Fruit fly (Drosophila melanogaster): ENCODE data around the gene CG33093.

CG33093 gene

DNA sequence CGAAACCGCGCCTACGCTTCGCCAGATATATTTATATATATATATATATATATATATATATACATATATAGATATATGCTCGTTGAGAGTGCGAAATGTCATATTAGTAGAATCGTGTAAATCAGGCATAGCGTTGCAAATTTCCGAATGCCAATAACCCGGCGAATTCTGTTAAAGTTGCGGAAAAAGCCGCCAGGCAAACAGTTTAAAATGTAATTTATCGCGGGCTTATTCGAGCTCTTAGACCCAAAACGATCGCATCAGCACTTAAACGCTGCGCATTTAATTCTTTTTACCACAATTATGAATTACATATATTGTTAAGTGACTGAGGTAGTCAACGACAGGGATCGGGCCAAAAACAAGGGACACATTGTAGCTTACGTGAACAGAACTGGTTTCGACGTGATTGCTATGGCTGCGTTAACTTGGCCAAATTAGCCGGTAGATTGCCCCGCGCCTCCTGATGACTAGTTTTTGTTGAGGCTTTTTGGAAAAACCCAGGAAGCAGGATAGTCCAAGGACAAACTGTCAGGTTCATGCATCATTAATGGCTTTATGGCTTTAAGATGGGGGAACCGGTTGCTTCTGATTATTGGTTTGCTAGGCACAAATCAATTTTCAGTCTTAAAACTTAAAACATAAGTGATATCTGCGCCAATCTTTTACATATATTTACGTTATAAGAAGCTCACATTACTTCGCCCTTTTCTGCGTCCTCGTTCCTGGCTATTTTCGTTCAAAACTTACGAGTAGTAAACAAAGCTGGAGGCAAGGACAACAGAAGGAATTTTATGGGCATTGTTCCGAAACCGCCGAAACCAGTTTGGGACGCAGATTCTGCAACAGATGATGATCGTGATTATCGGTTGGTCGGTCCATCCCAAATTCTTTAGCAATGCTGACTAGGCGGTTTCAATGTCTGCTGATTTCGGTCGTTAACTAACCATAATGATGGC, 2.5 kb upstream of the CG33093 start:
- no peak for TF ChIP-seq Dll (optimal IDR thresholded peaks at IDR 0.05)
- TF ChIP-seq CG8478 (optimal IDR thresholded peaks at IDR 0.05), result no peak
- TF ChIP-seq EcR (GFP tag; optimal IDR thresholded peaks at IDR 0.05), result no peak
- no peak for TF ChIP-seq pan (optimal IDR thresholded peaks at IDR 0.05)
- no peak for TF ChIP-seq usp (GFP tag; optimal IDR thresholded peaks at IDR 0.05)
- TF ChIP-seq psq (optimal IDR thresholded peaks at IDR 0.05), result no peak

DNA sequence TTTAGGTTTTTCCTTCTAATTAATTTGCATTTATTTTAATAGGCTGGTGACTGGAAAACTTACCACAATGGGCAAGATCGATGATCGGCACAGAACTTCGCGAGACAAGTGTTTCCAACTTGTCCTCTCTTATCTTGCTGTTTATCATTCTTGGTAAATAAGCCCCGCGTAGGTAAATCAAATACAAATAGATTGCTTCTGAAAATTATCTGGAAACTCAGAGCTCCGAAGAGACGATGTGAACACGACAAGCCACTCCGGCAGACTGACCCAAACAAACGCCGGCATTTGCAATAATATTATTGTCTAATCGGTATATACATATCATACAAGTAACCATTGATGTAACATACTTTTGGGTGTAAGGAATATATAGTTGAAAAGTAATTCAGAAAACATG, 1.4 kb downstream of the CG33093 start, which contains the start of gene CG33099:
Gene CG33099, minus strand, starts transcription at position 268 of the 400 bp plus-strand sequence.
- TF ChIP-seq usp (GFP tag; optimal IDR thresholded peaks at IDR 0.05) (no peak), pan (optimal IDR thresholded peaks at IDR 0.05) (no peak), CG8478 (optimal IDR thresholded peaks at IDR 0.05) (no peak)

DNA sequence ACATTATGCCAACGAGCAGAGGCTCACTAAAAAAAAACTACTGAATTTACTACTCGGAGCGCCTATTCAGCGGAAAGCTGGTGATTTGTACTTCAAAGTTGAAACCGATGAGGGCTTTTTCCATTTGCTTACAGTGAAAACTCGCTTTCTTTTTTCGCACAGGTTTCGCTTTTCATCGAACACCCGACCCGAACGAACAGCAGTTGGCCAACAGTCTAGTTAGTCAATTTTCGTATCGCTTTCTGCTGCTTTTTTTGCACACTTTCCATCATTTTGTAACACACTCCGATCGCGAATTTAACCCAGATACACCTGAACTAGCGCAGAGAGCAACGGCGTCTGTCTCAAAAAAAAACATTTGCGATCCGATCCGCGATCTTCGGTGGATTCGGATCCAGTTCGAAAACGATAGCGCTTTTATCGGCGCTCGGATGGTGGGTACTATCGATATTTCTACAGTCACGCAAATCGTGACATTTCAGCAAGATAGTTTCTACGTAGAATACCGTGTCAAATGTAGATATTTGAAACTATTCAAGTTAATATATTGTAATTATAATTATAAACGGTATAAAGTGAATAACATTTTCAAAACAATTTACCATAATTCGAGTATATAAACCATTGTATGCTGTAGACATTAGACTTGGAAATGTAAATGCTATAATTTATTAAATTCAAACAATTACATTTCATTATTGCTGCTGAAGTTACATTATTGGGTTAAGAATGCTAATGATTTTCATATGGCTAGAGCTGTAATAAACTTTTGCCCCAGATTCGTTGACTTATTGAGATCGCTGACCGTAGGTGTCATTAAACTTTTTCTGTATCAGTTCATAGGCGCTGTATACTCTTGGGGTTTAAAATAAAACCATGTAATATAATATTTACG, 3.2 kb downstream of the CG33093 start, which contains the start of gene CG5346:
Gene CG5346, minus strand, starts transcription at position 400 of the 895 bp plus-strand sequence.
- TF ChIP-seq psq (optimal IDR thresholded peaks at IDR 0.05), result no peak
- no peak for TF ChIP-seq EcR (GFP tag; optimal IDR thresholded peaks at IDR 0.05)
- no peak for TF ChIP-seq CG8478 (optimal IDR thresholded peaks at IDR 0.05)
- no peak for TF ChIP-seq pan (optimal IDR thresholded peaks at IDR 0.05)
- TF ChIP-seq Dll (optimal IDR thresholded peaks at IDR 0.05), result no peak
- TF ChIP-seq usp (GFP tag; optimal IDR thresholded peaks at IDR 0.05), result no peak

DNA sequence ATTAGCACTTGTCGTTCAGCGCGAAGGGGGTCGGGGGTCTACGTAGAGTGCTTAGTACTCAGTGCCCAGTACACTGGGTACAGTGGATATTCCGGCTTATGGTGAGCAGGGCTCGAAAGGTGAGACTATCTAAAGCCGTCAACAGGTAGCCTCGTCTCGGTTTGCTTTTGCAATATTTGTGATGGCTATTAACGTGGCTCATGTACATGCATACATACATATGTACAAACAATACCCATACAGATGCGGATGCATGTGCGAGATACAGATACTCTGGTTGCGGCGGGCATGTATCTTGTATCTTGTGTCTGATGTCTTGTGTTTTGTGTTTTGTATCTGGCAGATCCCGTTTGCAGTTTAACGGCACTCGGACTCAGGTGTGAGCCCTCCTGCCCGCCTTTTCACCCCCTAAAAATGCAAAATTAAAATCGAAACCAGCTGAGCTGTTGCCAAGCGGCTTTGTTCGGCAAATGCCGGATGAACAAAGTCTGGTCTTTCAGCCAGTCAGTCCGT, 4.0 kb downstream of the CG33093 start:
- no peak for TF ChIP-seq CG8478 (optimal IDR thresholded peaks at IDR 0.05)
- no peak for TF ChIP-seq pan (optimal IDR thresholded peaks at IDR 0.05)
- no peak for TF ChIP-seq usp (GFP tag; optimal IDR thresholded peaks at IDR 0.05)
- TF ChIP-seq psq (optimal IDR thresholded peaks at IDR 0.05), result no peak
- TF ChIP-seq Dll (optimal IDR thresholded peaks at IDR 0.05), result no peak
- TF ChIP-seq EcR (GFP tag; optimal IDR thresholded peaks at IDR 0.05), result no peak

DNA sequence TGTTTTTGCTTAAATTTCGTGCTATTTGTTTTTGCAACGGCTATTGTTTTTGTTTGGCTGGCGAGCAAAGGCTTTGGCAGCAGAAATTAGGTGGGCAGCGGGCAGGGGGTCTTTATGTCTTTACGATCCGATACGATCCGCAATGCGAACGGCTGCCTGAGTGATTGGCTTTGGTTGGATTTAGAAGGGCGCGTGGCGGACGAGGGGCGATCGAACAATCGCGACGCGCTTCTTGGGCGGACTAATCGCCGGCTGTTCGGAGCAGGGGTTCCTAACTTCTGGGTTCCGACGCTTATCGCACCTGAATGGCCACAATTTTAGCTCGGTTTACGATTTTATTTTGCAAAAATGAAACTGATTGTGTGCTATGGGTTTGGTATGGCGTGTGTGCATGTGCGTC, 4.5 kb downstream of the CG33093 start:
- no peak for TF ChIP-seq EcR (GFP tag; optimal IDR thresholded peaks at IDR 0.05)

DNA sequence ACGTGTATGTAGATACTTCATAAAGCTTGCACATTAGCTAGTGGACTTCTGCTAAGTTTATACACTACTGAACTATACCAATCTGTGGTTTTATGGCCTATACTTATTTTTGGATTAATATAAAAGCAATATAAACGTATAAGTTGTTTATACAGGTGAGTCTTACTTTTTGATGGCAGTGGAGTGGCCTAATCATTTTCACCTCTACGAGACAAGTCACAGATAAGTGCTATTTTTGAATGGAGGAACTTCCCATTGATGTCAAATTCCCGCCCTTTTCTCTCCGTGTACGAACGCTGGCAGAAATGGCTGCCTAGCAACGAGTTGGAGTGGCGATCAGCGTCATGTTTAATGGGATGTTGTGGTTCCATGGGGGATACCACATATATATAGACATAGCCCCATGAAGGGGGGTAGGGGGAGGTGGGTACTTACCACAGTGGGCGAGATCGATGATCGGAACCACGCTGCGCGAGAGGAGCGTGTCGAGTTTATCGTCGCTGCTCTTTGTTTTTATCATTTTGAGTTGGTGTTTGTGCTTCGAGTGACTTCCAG, 5.3 kb downstream of the CG33093 start:
- no peak for TF ChIP-seq CG8478 (optimal IDR thresholded peaks at IDR 0.05)
- TF ChIP-seq EcR (GFP tag; optimal IDR thresholded peaks at IDR 0.05), result peak in 1 of 2 experiments; percentile 73

DNA sequence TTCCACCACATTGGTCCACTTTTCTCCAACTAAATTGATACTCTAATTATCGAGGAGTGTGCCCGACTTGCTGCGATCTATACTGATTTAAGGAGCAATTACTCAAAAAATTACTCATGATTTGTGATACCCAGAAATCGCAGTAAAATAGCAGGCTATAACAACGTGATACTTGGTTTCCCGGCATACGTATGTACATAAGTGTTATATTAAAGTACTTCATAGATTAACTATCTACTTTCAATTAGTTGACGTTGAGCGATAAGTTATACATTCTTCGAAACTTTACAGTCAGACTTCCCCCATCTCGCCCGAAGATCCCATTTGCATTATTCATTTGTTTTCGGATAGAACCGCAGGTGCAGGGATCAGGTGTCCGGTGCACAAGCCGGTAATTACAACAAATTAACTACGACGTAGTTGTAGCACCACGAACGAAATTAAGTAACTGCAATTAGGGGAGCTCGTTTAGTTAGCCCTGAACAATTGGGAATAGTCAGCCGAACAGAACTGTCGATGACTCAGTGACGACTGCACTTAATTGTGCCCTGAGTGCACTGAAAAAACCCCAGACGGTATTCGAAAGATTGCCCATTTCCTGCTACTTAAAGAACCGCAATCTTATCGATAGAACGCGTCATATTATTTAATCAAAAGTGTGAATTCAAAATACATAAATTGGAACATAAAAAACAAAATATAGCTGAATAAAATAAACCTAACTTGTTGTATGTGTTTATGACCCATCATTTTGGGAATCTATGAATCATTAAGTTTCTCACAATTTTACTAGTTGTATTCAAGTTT, 6.0 kb downstream of the CG33093 start:
- TF ChIP-seq Dll (optimal IDR thresholded peaks at IDR 0.05) (no peak), CG8478 (optimal IDR thresholded peaks at IDR 0.05) (no peak), pan (optimal IDR thresholded peaks at IDR 0.05) (no peak), usp (GFP tag; optimal IDR thresholded peaks at IDR 0.05) (no peak), EcR (GFP tag; optimal IDR thresholded peaks at IDR 0.05) (no peak), psq (optimal IDR thresholded peaks at IDR 0.05) (no peak)

DNA sequence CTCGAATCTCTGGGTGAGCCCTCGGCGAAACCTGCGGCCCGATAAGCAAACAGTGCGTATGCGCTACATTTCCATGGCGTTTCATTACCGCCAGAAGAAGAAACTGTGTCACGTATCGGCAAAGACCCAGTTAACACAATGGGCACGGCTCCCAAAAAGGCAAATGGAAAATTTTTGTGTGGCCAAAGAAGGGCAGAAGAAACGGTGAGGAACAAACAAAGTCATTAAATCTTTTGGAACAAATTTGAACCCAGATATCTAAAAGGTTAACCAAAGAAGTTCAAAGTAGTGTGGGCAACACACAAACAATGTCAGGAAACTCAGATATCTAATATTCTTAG, 6.7 kb downstream of the CG33093 start:
- TF ChIP-seq psq (optimal IDR thresholded peaks at IDR 0.05) (no peak), CG8478 (optimal IDR thresholded peaks at IDR 0.05) (no peak), Dll (optimal IDR thresholded peaks at IDR 0.05) (no peak), pan (optimal IDR thresholded peaks at IDR 0.05) (no peak), usp (GFP tag; optimal IDR thresholded peaks at IDR 0.05) (no peak), EcR (GFP tag; optimal IDR thresholded peaks at IDR 0.05) (no peak)

DNA sequence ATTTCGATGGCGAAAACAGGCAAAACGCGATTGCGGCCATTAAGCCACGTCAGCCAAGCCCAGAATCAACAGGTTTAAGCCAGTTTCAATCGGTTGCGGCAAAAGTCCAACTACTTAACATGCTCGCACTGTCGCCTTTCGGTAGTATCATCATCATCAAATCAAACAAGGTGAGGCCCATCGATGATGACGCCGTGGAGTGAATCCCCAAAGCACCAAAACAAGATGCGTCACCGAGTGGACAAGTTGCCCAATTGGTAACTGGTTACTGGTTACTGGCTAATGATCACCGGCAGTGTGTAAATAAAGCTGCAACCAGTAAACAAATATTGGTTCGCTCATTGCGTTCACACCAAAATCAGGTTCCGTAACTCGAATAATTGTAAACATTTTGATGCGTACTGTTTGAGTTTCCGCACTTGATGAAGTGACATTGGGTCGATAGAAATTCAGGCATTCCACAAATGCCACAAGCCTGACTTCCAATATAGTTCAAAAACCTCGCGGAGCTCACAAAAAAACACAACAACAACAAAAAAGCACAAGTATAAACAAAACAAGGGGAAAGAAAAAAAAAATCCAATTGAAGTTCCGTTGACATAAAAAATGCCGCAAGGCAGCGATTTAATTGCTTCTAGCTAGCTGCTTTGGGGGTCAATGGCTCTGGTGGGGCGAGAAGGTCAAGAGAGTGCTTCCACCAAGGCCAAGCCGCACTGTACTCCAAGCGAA, 7.2 kb downstream of the CG33093 start:
- TF ChIP-seq CG8478 (optimal IDR thresholded peaks at IDR 0.05) (no peak), psq (optimal IDR thresholded peaks at IDR 0.05) (no peak), usp (GFP tag; optimal IDR thresholded peaks at IDR 0.05) (no peak), pan (optimal IDR thresholded peaks at IDR 0.05) (no peak), Dll (optimal IDR thresholded peaks at IDR 0.05) (no peak), EcR (GFP tag; optimal IDR thresholded peaks at IDR 0.05) (no peak)

DNA sequence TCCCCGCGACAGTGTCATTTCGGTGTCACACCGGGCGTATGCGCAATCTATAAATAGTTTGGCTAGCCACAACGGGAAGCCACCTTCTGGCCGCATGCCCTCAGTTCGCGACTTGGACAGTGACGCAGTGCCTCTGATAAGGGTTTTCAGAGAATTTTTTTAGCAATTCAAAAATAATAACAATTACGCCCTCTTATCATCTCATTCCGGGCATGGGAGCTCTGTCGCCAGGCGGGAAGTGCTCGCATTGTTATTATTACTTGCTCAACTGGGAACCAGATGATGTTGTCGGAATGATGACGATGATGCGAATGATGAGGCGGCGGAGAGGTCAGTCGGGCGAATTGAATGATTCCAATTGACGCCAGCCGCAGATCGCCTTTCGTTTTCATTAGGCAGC, 8.9 kb downstream of the CG33093 start:
- no peak for TF ChIP-seq CG8478 (optimal IDR thresholded peaks at IDR 0.05)
- TF ChIP-seq usp (GFP tag; optimal IDR thresholded peaks at IDR 0.05), result no peak
- TF ChIP-seq psq (optimal IDR thresholded peaks at IDR 0.05), result no peak
- no peak for TF ChIP-seq EcR (GFP tag; optimal IDR thresholded peaks at IDR 0.05)

DNA sequence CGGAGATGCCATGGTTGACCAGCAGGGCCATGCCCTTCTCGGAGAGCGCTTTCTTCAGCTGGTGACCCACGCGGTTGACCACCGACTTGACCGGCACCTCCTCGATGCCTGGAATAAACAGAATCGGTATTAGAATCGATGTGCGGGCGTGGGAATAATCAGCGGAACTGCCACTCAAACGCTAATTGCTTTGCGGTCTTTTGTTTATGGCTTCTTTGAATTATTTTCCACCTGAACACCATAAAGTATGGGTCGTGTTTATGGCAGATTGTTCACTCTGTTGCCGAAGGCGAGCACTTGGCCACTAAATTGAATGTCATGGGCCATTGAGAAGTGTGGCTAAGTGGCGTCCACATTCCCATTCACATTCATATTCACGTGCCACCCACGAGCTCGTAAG, 9.7 kb downstream of the CG33093 start:
- TF ChIP-seq pan (optimal IDR thresholded peaks at IDR 0.05), result no peak

All from whole organism.